Fruit fly (Drosophila melanogaster) whole organism, wandering third instar larva: Measurements from ENCODE around the gene CG31493.

Experiments used
- Vsx2 ChIP-seq: fragments of 200-300, 225-300 bp; sonication (Bioruptor generic); optimal IDR thresholded peaks from 2 replicates; lab custom pipeline; 2018; ENCODE audit warnings: missing biosample characterization, missing genetic modification characterization; ENCODE audit not compliant: partially characterized antibody
- pan ChIP-seq: fragments of >200 bp; optimal IDR thresholded peaks from 2 replicates; lab custom pipeline; 2017

DNA sequence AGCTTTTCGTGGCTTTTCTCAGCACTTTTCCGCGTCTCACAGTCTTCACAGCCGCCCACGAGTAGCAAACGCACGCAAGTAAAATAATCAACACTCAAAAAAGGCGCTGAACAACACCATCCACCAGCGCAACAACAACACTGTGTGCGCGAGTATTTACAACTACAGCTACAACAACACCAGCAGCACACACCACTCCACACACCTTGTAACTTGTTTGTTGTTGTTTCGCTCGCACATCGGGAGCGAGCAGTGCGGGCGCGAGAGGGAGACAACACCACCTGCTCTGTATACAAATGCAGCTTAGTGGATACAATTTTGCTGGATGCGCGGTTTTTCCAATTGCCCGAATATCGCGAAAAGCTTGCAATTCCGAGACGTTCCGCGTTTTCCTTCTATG lies 7.7 kb upstream of the CG31493 start:
- no peak for TF ChIP-seq pan
- no peak for TF ChIP-seq Vsx2 (GFP tag; lab: Kevin White, UChicago)
